Worm (Caenorhabditis elegans) whole organism, late embryonic: Measurements from ENCODE around the gene T04C12.11.

Source experiments
- C08G9.2 ChIP-seq: sonication (generic microtip); optimal IDR thresholded peaks from 2 replicates; lab custom pipeline; 2016; ENCODE audit warnings: mild to moderate bottlenecking, missing genetic modification characterization, moderate library complexity, missing compliant biosample characterization
- C38D4.7 ChIP-seq: fragments of 200-800 bp; sonication (Bioruptor generic); optimal IDR thresholded peaks from 2 replicates; lab custom pipeline; 2018; ENCODE audit warnings: mild to moderate bottlenecking, missing genetic modification characterization, moderate library complexity, missing compliant biosample characterization
- F13H6.1 ChIP-seq: sonication (generic microtip); optimal IDR thresholded peaks from 2 replicates; lab custom pipeline; 2016; ENCODE audit warnings: missing genetic modification characterization, missing compliant biosample characterization
- K02D7.2 ChIP-seq: sonication (generic microtip); optimal IDR thresholded peaks from 2 replicates; lab custom pipeline; 2017; ENCODE audit warnings: mild to moderate bottlenecking, missing genetic modification characterization, missing compliant biosample characterization
- T23F11.4 ChIP-seq: fragments of 200-800 bp; sonication (Bioruptor generic); optimal IDR thresholded peaks from 2 replicates; lab custom pipeline; 2018; ENCODE audit warnings: mild to moderate bottlenecking, missing genetic modification characterization, missing compliant biosample characterization
- ahr-1 ChIP-seq: sonication (generic microtip); optimal IDR thresholded peaks from 2 replicates; lab custom pipeline; 2016; ENCODE audit warnings: missing genetic modification characterization, missing compliant biosample characterization
- ama-1 ChIP-seq: fragments of 150-350 bp; optimal IDR thresholded peaks from 2 replicates; lab custom pipeline; 2014
- ceh-14 ChIP-seq: sonication (generic microtip); optimal IDR thresholded peaks from 2 replicates; lab custom pipeline; 2016; ENCODE audit warnings: missing genotype, missing genetic modification characterization, missing compliant biosample characterization
- ceh-18 ChIP-seq: sonication (generic microtip); optimal IDR thresholded peaks from 2 replicates; lab custom pipeline; 2016; ENCODE audit warnings: missing genetic modification characterization, missing compliant biosample characterization
- ceh-19 ChIP-seq: fragments of 200-800 bp; sonication (Bioruptor generic); optimal IDR thresholded peaks from 2 replicates; lab custom pipeline; 2018; ENCODE audit warnings: mild to moderate bottlenecking, missing genetic modification characterization, missing compliant biosample characterization
- ceh-24 ChIP-seq: sonication (generic microtip); optimal IDR thresholded peaks from 2 replicates; lab custom pipeline; 2016; ENCODE audit warnings: mild to moderate bottlenecking, missing genetic modification characterization, missing compliant biosample characterization
- ceh-30 ChIP-seq: fragments of 150-350 bp; optimal IDR thresholded peaks from 2 replicates; lab custom pipeline; 2014; ENCODE audit warnings: missing biosample characterization, missing genetic modification characterization
- ceh-31 ChIP-seq: sonication (generic microtip); optimal IDR thresholded peaks from 2 replicates; lab custom pipeline; 2016; ENCODE audit warnings: missing genetic modification characterization, missing compliant biosample characterization
- ceh-34 ChIP-seq: sonication (generic microtip); optimal IDR thresholded peaks from 2 replicates; lab custom pipeline; 2016; ENCODE audit warnings: mild to moderate bottlenecking, missing genetic modification characterization, missing compliant biosample characterization
- ceh-6 ChIP-seq: fragments of 200-800 bp; sonication (Bioruptor generic); optimal IDR thresholded peaks from 2 replicates; lab custom pipeline; 2018; ENCODE audit warnings: mild to moderate bottlenecking, missing genetic modification characterization, missing compliant biosample characterization
- ceh-9 ChIP-seq: sonication (generic microtip); optimal IDR thresholded peaks from 2 replicates; lab custom pipeline; 2016; ENCODE audit warnings: mild to moderate bottlenecking, missing genetic modification characterization, inconsistent platforms, missing compliant biosample characterization
- che-1 ChIP-seq: sonication (generic microtip); optimal IDR thresholded peaks from 2 replicates; lab custom pipeline; 2016; ENCODE audit warnings: mild to moderate bottlenecking, missing genetic modification characterization, missing compliant biosample characterization
- dmd-4 ChIP-seq: sonication (generic microtip); optimal IDR thresholded peaks from 2 replicates; lab custom pipeline; 2016; ENCODE audit warnings: borderline replicate concordance, missing genetic modification characterization, missing compliant biosample characterization
- dve-1 ChIP-seq: sonication (generic microtip); optimal IDR thresholded peaks from 2 replicates; lab custom pipeline; 2017; ENCODE audit warnings: antibody characterized with exemption, mild to moderate bottlenecking, missing genetic modification characterization, missing compliant biosample characterization
- elt-2 ChIP-seq: sonication (generic microtip); optimal IDR thresholded peaks from 2 replicates; lab custom pipeline; 2016; ENCODE audit warnings: missing genetic modification reagents, missing genetic modification characterization, missing compliant biosample characterization
- ets-4 ChIP-seq: sonication (generic microtip); optimal IDR thresholded peaks from 2 replicates; lab custom pipeline; 2016; ENCODE audit warnings: missing genetic modification characterization, missing compliant biosample characterization
- eyg-1 ChIP-seq: sonication (generic microtip); optimal IDR thresholded peaks from 2 replicates; lab custom pipeline; 2016; ENCODE audit warnings: missing genotype, missing genetic modification characterization, missing compliant biosample characterization
- fkh-6 ChIP-seq: sonication (generic microtip); optimal IDR thresholded peaks from 2 replicates; lab custom pipeline; 2016; ENCODE audit warnings: missing genetic modification characterization, missing compliant biosample characterization
- hlh-13 ChIP-seq: fragments of 200-800 bp; sonication (Bioruptor generic); optimal IDR thresholded peaks from 2 replicates; lab custom pipeline; 2018; ENCODE audit warnings: mild to moderate bottlenecking, missing genetic modification characterization, missing compliant biosample characterization
- hlh-30 ChIP-seq: sonication (generic microtip); optimal IDR thresholded peaks from 2 replicates; lab custom pipeline; 2017; ENCODE audit warnings: antibody characterized with exemption, missing genetic modification characterization, missing compliant biosample characterization; ENCODE audit not compliant: insufficient read depth
- hlh-8 ChIP-seq: sonication (generic microtip); optimal IDR thresholded peaks from 2 replicates; lab custom pipeline; 2016; ENCODE audit warnings: missing genotype, missing genetic modification characterization, missing compliant biosample characterization
- lin-11 ChIP-seq: fragments of 200-800 bp; sonication (Bioruptor generic); optimal IDR thresholded peaks from 2 replicates; lab custom pipeline; 2018; ENCODE audit warnings: mild to moderate bottlenecking, missing genetic modification characterization, missing compliant biosample characterization
- madf-2 ChIP-seq: sonication (generic microtip); optimal IDR thresholded peaks from 2 replicates; lab custom pipeline; 2017; ENCODE audit warnings: missing genetic modification characterization, missing compliant biosample characterization
- nfya-1 ChIP-seq: sonication (generic microtip); optimal IDR thresholded peaks from 2 replicates; lab custom pipeline; 2017; ENCODE audit warnings: missing genetic modification characterization, mild to moderate bottlenecking, missing compliant biosample characterization, antibody characterized with exemption, moderate library complexity
- pag-3 ChIP-seq: sonication (generic microtip); optimal IDR thresholded peaks from 2 replicates; lab custom pipeline; 2016; ENCODE audit warnings: missing compliant biosample characterization, missing genetic modification characterization, borderline replicate concordance
- pax-1 ChIP-seq: fragments of 150-350 bp; optimal IDR thresholded peaks from 2 replicates; lab custom pipeline; 2014; ENCODE audit warnings: missing biosample characterization, missing genetic modification characterization
- pha-2 ChIP-seq: sonication (generic microtip); optimal IDR thresholded peaks from 2 replicates; lab custom pipeline; 2017; ENCODE audit warnings: mild to moderate bottlenecking, missing genetic modification characterization, missing compliant biosample characterization
- pha-4 ChIP-seq: fragments of 150-350 bp; optimal IDR thresholded peaks from 2 replicates; lab custom pipeline; 2018; ENCODE audit warnings: missing biosample characterization, missing genetic modification reagents, missing genetic modification characterization
- pqm-1 ChIP-seq: sonication (generic microtip); optimal IDR thresholded peaks from 2 replicates; lab custom pipeline; 2016; ENCODE audit warnings: missing genetic modification characterization, missing compliant biosample characterization
- pros-1 ChIP-seq: fragments of 150-350 bp; optimal IDR thresholded peaks from 2 replicates; lab custom pipeline; 2014; ENCODE audit warnings: missing biosample characterization, missing genetic modification reagents, missing genetic modification characterization
- rnt-1 ChIP-seq: sonication (generic microtip); optimal IDR thresholded peaks from 2 replicates; lab custom pipeline; 2016; ENCODE audit warnings: missing genetic modification characterization, missing compliant biosample characterization
- sdc-2 ChIP-seq: sonication (generic microtip); optimal IDR thresholded peaks from 2 replicates; lab custom pipeline; 2016; ENCODE audit warnings: missing genotype, missing genetic modification characterization, missing compliant biosample characterization
- sox-2 ChIP-seq: fragments of 200-800 bp; sonication (Bioruptor generic); IDR thresholded peaks from 2 replicates; pipeline ENCODE4 v1.3.6; 2022; ENCODE audit warnings: missing genetic modification reagents, missing genetic modification characterization, missing compliant biosample characterization
- sox-4 ChIP-seq: sonication (generic microtip); optimal IDR thresholded peaks from 2 replicates; lab custom pipeline; 2017; ENCODE audit warnings: mild to moderate bottlenecking, missing genetic modification characterization, inconsistent platforms, missing compliant biosample characterization
- syd-9 ChIP-seq: sonication (generic microtip); optimal IDR thresholded peaks from 2 replicates; lab custom pipeline; 2016; ENCODE audit warnings: mild to moderate bottlenecking, missing genetic modification characterization, moderate library complexity, missing compliant biosample characterization
- tbx-2 ChIP-seq: sonication (generic microtip); optimal IDR thresholded peaks from 2 replicates; lab custom pipeline; 2016; ENCODE audit warnings: missing genetic modification characterization, missing compliant biosample characterization
- tbx-7 ChIP-seq: sonication (generic microtip); optimal IDR thresholded peaks from 2 replicates; lab custom pipeline; 2016; ENCODE audit warnings: missing genotype, missing genetic modification characterization, missing compliant biosample characterization
- unc-42 ChIP-seq: sonication (generic microtip); optimal IDR thresholded peaks from 2 replicates; lab custom pipeline; 2016; ENCODE audit warnings: missing genotype, missing genetic modification characterization, missing compliant biosample characterization
- unc-86 ChIP-seq: sonication (generic microtip); optimal IDR thresholded peaks from 2 replicates; lab custom pipeline; 2016; ENCODE audit warnings: missing genetic modification characterization, missing compliant biosample characterization
- zip-5 ChIP-seq: sonication (generic microtip); optimal IDR thresholded peaks from 2 replicates; lab custom pipeline; 2016; ENCODE audit warnings: missing genetic modification characterization, missing compliant biosample characterization
- ztf-16 ChIP-seq: sonication (generic microtip); optimal IDR thresholded peaks from 2 replicates; lab custom pipeline; 2017; ENCODE audit warnings: missing genetic modification characterization, missing compliant biosample characterization

Gene T04C12.11

ce11 chrV:11080345-11081102 lies 20.4 kb upstream of the T04C12.11 start, which contains the start of gene act-1 (continued):
- TF ChIP-seq elt-2 (tag; lab: Kevin White, UChicago), result peak; percentile 95

DNA sequence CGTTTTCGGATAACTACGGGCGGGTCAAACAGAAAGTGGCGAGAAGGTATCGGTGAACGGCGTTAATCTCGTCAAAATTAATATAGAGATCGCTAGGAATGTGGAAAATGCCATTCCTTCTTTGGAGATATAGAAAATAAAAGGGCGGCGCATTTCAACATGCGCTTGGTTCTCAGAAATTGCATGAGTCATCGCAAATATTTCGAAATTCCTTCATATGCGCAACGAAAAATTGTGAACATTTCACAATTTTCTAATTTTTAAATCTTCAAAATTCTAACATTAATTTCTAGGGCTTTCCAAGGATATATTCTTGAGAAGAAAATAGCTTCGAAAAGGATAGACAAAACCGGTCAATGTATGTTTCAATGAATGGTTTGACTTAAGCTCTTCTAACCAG lies 18.8 kb upstream of the T04C12.11 start:
- no peak for TF ChIP-seq pqm-1 (tag; lab: Kevin White, UChicago)
- no peak for TF ChIP-seq hlh-30 (tag; lab: Kevin White, UChicago)
- no peak for TF ChIP-seq ahr-1 (tag; lab: Kevin White, UChicago)
- TF ChIP-seq che-1 (tag; lab: Kevin White, UChicago), result no peak
- TF ChIP-seq madf-2 (tag; lab: Kevin White, UChicago), result no peak
- TF ChIP-seq K02D7.2 (tag; lab: Kevin White, UChicago), result no peak
- no peak for TF ChIP-seq F13H6.1 (tag; lab: Kevin White, UChicago)
- no peak for TF ChIP-seq ama-1 (lab: Kevin White, UChicago)
- TF ChIP-seq dmd-4 (tag; lab: Kevin White, UChicago), result no peak
- no peak for TF ChIP-seq tbx-2 (tag; lab: Kevin White, UChicago)

DNA sequence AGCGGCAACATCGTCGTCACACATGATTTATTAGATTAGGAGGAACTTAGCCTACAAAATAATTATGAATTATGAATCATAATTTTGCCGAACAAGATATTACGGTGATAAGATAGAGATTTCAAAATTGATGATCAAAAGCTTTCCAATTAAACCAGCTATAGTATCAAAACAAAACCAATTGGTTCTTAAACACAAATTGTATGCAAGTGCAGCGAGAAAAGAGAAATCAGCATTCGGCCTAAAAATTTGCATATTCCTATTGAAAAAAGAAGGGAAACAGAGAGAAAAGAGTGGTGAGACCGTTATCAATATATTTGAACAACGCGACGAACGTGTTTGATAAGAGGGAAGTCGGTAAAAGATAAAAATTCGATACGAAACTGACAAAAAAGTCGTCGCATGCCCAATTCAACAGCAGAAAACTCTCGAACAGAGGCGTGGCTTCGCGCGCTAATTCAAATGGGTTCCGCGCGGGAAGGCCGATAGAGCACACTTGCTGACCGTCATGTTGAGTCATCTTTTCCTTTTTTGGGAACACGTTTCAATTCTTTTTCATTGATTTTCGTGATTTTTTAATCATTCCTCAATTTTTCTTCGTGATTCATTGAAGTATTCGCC lies 18.1 kb upstream of the T04C12.11 start, which contains the start of gene act-2:
Gene act-2 (minus strand): TSS at position 51 of the 621 bp plus-strand sequence.
- no peak for TF ChIP-seq T23F11.4 (GFP tag; lab: Kevin White, UChicago)
- TF ChIP-seq ceh-19 (GFP tag; lab: Kevin White, UChicago), result no peak
- no peak for TF ChIP-seq dmd-4 (tag; lab: Kevin White, UChicago)
- TF ChIP-seq pax-1, result peak; percentile 13
- no peak for TF ChIP-seq tbx-7 (tag; lab: Kevin White, UChicago)
- TF ChIP-seq zip-5 (tag; lab: Kevin White, UChicago), result no peak
- TF ChIP-seq dve-1, result no peak
- no peak for TF ChIP-seq madf-2 (tag; lab: Kevin White, UChicago)
- peak; percentile 40 for TF ChIP-seq nfya-1 (tag; lab: Kevin White, UChicago)
- TF ChIP-seq unc-86 (tag; lab: Kevin White, UChicago), result no peak
- no peak for TF ChIP-seq hlh-13 (GFP tag; lab: Kevin White, UChicago)
- peak; percentile 26 for TF ChIP-seq rnt-1 (tag; lab: Kevin White, UChicago)
- no peak for TF ChIP-seq pag-3 (tag; lab: Kevin White, UChicago)
- no peak for TF ChIP-seq C38D4.7
- no peak for TF ChIP-seq sdc-2 (tag; lab: Kevin White, UChicago)
- TF ChIP-seq sox-4, result no peak
- peak; percentile 58 for TF ChIP-seq unc-42 (tag; lab: Kevin White, UChicago)
- TF ChIP-seq C08G9.2 (tag; lab: Kevin White, UChicago), result no peak
- no peak for TF ChIP-seq K02D7.2 (tag; lab: Kevin White, UChicago)
- no peak for TF ChIP-seq ceh-14 (tag; lab: Kevin White, UChicago)
- no peak for TF ChIP-seq fkh-6 (tag; lab: Kevin White, UChicago)
- TF ChIP-seq elt-2 (tag; lab: Kevin White, UChicago), result peak; percentile 91
- peak; percentile 32 for TF ChIP-seq ceh-18 (tag; lab: Kevin White, UChicago)
- TF ChIP-seq ceh-31 (tag; lab: Kevin White, UChicago), result peak; percentile 37
- no peak for TF ChIP-seq ceh-30 (tag; lab: Kevin White, UChicago)
- TF ChIP-seq hlh-8 (tag; lab: Kevin White, UChicago), result no peak
- TF ChIP-seq tbx-2 (tag; lab: Kevin White, UChicago), result peak; percentile 53
- no peak for TF ChIP-seq lin-11 (tag; lab: Kevin White, UChicago)
- no peak for TF ChIP-seq ceh-34 (tag; lab: Kevin White, UChicago)
- TF ChIP-seq eyg-1 (tag; lab: Kevin White, UChicago), result no peak
- no peak for TF ChIP-seq ceh-24 (tag; lab: Kevin White, UChicago)
- TF ChIP-seq pha-2 (tag; lab: Kevin White, UChicago), result no peak
- peak; percentile 8 for TF ChIP-seq hlh-30 (tag; lab: Kevin White, UChicago)
- TF ChIP-seq ets-4 (tag; lab: Kevin White, UChicago), result no peak
- no peak for TF ChIP-seq pros-1 (tag; lab: Kevin White, UChicago)
- no peak for TF ChIP-seq pha-4 (tag; lab: Kevin White, UChicago)
- no peak for TF ChIP-seq pqm-1 (tag; lab: Kevin White, UChicago)
- TF ChIP-seq ceh-9, result no peak
- TF ChIP-seq ceh-6 (GFP tag; lab: Kevin White, UChicago), result no peak
- TF ChIP-seq sox-2, result no peak
- TF ChIP-seq ztf-16 (tag; lab: Kevin White, UChicago), result peak; percentile 12
- TF ChIP-seq syd-9 (tag; lab: Kevin White, UChicago), result no peak
